Fruit fly (Drosophila melanogaster) whole organism, prepupa: ENCODE data around the gene Mvd.

Source experiments
- CG10631 ChIP-seq: fragments of 200-800 bp; sonication (Bioruptor generic); optimal IDR thresholded peaks from 2 replicates; lab custom pipeline; 2016; ENCODE audit warnings: missing biosample characterization, missing genetic modification characterization
- CG11902 ChIP-seq: fragments of 200-800 bp; sonication (Bioruptor generic); optimal IDR thresholded peaks from 3 replicates; lab custom pipeline; 2016; ENCODE audit warnings: missing biosample characterization, missing genetic modification characterization
- CG34406 ChIP-seq: fragments of 200-800 bp; sonication (Bioruptor generic); optimal IDR thresholded peaks from 3 replicates; lab custom pipeline; 2016; ENCODE audit warnings: missing biosample characterization, missing genetic modification characterization
- Hr39 ChIP-seq: fragments of 200-800 bp; sonication (Bioruptor generic); optimal IDR thresholded peaks from 2 replicates; lab custom pipeline; 2016; ENCODE audit warnings: missing biosample characterization, missing genetic modification characterization
- Met ChIP-seq: fragments of 200-800 bp; sonication (Bioruptor generic); optimal IDR thresholded peaks from 3 replicates; lab custom pipeline; 2016; ENCODE audit warnings: missing biosample characterization, missing genetic modification characterization
- dsx ChIP-seq: fragments of 200-800 bp; optimal IDR thresholded peaks from 3 replicates; lab custom pipeline; 2019; ENCODE audit warnings: missing biosample characterization, mild to moderate bottlenecking, missing genetic modification characterization, moderate library complexity; ENCODE audit not compliant: poor library complexity, severe bottlenecking
- vri ChIP-seq: fragments of 200-800 bp; sonication (Bioruptor generic); optimal IDR thresholded peaks from 3 replicates; lab custom pipeline; 2016; ENCODE audit warnings: missing biosample characterization, mild to moderate bottlenecking, missing genetic modification characterization

- TF ChIP-seq CG10631 (no peak), dsx (GFP tag; lab: Kevin White, UChicago) (no peak), Met (no peak), Hr39 (no peak), CG11902 (GFP tag; lab: Kevin White, UChicago) (no peak), CG34406 (no peak), vri (GFP tag; lab: Kevin White, UChicago) (no peak)
Measured at dm6 chrX:15786242-15786641, 37.3 kb downstream of the Mvd start.
